Fruit fly (Drosophila melanogaster) whole organism, adult: Measurements from ENCODE around the gene Fum4.

Experiments used
- CG14711 ChIP-seq: fragments of 200-800 bp; sonication (Bioruptor generic); optimal IDR thresholded peaks from 2 replicates; lab custom pipeline; 2018; ENCODE audit warnings: missing biosample characterization, mild to moderate bottlenecking, missing genetic modification characterization, moderate library complexity
- CG33017 ChIP-seq: fragments of 200-800 bp; sonication (Bioruptor generic); optimal IDR thresholded peaks from 2 replicates; lab custom pipeline; 2018; ENCODE audit warnings: missing biosample characterization, mild to moderate bottlenecking, missing genetic modification characterization, moderate library complexity
- CG5204 ChIP-seq: fragments of 200-800 bp; sonication (Bioruptor generic); optimal IDR thresholded peaks from 2 replicates; lab custom pipeline; 2016; ENCODE audit warnings: missing biosample characterization, missing genetic modification characterization
- CG7101 ChIP-seq: fragments of 200-800 bp; sonication (Bioruptor generic); optimal IDR thresholded peaks from 2 replicates; lab custom pipeline; 2018; ENCODE audit warnings: missing biosample characterization, mild to moderate bottlenecking, missing genetic modification characterization, moderate library complexity
- bab1 ChIP-seq: fragments of 200-800 bp; sonication (Bioruptor generic); optimal IDR thresholded peaks from 3 replicates; lab custom pipeline; 2019; ENCODE audit warnings: missing biosample characterization, mild to moderate bottlenecking, missing genetic modification characterization, moderate library complexity
- pad ChIP-seq: fragments of 200-800 bp; sonication (Bioruptor generic); optimal IDR thresholded peaks from 3 replicates; lab custom pipeline; 2017; ENCODE audit warnings: missing biosample characterization, missing genetic modification characterization, mild to moderate bottlenecking, moderate library complexity, missing genetic modification reagents

- TF ChIP-seq CG7101 (tag; lab: Kevin White, UChicago) (no peak), CG5204 (GFP tag; lab: Kevin White, UChicago) (no peak), CG33017 (no peak), CG14711 (tag; lab: Kevin White, UChicago) (no peak), pad (GFP tag; lab: Kevin White, UChicago) (peak; percentile 80), bab1 (GFP tag; lab: Kevin White, UChicago) (no peak)
These were observed 46.6 kb upstream of the Fum4 start, which contains the start of gene mthl15 for dm6 chr2L:10237725-10238446.
